Worm (Caenorhabditis elegans) whole organism, midembryonic: ENCODE results near the gene F59G1.4.

Source experiments
- T22C8.4 ChIP-seq: fragments of 200-800 bp; sonication (Bioruptor generic); IDR thresholded peaks from 2 replicates; pipeline ENCODE4 v1.3.6; 2022; ENCODE audit warnings: missing genetic modification characterization, missing compliant biosample characterization
- cog-1 ChIP-seq: sonication (generic microtip); optimal IDR thresholded peaks from 2 replicates; lab custom pipeline; 2016; ENCODE audit warnings: missing genetic modification characterization, missing compliant biosample characterization
- flt-1 ChIP-seq: fragments of 200-800 bp; sonication (Bioruptor generic); IDR thresholded peaks from 2 replicates; pipeline ENCODE4 v1.3.6; 2022; ENCODE audit warnings: missing genetic modification characterization, missing compliant biosample characterization
- klf-2 ChIP-seq: fragments of 200-800 bp; sonication (Bioruptor generic); conservative IDR thresholded peaks from 2 replicates; pipeline ENCODE4 v1.3.6; 2022; ENCODE audit warnings: missing genetic modification reagents, missing genetic modification characterization, missing compliant biosample characterization
- med-1 ChIP-seq: sonication (generic microtip); optimal IDR thresholded peaks from 2 replicates; lab custom pipeline; 2017; ENCODE audit warnings: missing genetic modification characterization, mild to moderate bottlenecking, missing compliant biosample characterization, antibody characterized with exemption, missing genetic modification reagents; ENCODE audit not compliant: insufficient read depth
- ref-1 ChIP-seq: fragments of 200-800 bp; sonication (Bioruptor generic); conservative IDR thresholded peaks from 2 replicates; pipeline ENCODE4 v1.3.6; 2022; ENCODE audit warnings: missing genetic modification reagents, missing genetic modification characterization, missing compliant biosample characterization
- tab-1 ChIP-seq: fragments of 200-800 bp; sonication (Bioruptor generic); IDR thresholded peaks from 2 replicates; pipeline ENCODE4 v1.3.6; 2022; ENCODE audit warnings: missing genetic modification characterization, missing compliant biosample characterization
- ztf-23 ChIP-seq: fragments of 200-800 bp; sonication (Bioruptor generic); IDR thresholded peaks from 2 replicates; pipeline ENCODE4 v1.3.6; 2022; ENCODE audit warnings: missing genetic modification reagents, missing genetic modification characterization, missing compliant biosample characterization
- ztf-29 ChIP-seq: fragments of 200-800 bp; sonication (Bioruptor generic); IDR thresholded peaks from 2 replicates; pipeline ENCODE4 v1.3.6; 2022; ENCODE audit warnings: missing genetic modification reagents, missing genetic modification characterization, missing compliant biosample characterization

F59G1.4 gene

DNA sequence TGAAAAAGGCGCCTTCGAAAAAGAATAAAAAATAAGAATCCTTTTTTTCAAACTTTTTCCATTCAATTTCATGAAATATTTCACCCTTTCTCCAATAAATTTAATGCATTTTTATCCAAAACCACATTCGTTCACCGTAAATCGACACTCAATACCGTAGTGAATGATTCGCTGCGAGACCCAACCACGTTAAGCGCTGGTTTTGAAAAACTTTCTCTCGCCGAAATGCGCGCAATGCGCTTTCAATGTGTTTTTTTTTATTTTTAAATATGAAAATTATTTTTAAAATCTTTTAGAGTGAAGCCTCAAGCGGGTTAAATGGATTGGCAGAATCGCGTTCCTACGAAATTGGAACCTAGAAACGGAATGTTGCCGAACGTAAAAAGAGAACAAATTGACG, 10.3 kb downstream of the F59G1.4 start, which contains the start of gene F59G1.8:
Gene F59G1.8, plus strand, starts transcription at position 293 of the 400 bp plus-strand sequence.
- TF ChIP-seq tab-1 (GFP tag; lab: Robert Waterston, UW), result no peak
- no peak for TF ChIP-seq ztf-23
- no peak for TF ChIP-seq klf-2 (GFP tag; lab: Robert Waterston, UW)
- no peak for TF ChIP-seq cog-1 (tag; lab: Kevin White, UChicago)
- no peak for TF ChIP-seq med-1 (GFP tag; lab: Kevin White, UChicago)
- no peak for TF ChIP-seq flt-1 (GFP tag; lab: Robert Waterston, UW)
- no peak for TF ChIP-seq ztf-29 (GFP tag; lab: Robert Waterston, UW)
- TF ChIP-seq ref-1 (GFP tag; lab: Robert Waterston, UW), result no peak
- TF ChIP-seq T22C8.4 (GFP tag; lab: Robert Waterston, UW), result no peak

DNA sequence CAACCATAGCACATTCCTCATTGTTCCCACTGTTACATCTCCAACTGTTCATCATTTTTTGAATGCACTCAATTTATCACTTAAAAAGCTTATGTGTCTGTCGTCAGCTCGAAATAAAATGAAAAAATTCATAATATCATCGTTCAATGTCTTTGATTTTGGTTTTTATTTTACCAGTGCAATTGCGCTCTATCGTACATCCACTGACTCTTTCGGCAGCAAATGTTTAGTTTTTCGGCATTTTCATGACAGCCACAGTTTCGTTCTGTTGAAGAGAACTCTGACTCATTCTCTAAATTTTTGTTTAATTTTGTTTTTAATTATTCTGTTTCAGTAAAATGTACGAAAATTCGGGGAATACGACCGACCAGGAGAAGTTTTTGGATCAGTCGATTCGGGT, 11.5 kb downstream of the F59G1.4 start, which contains the start of gene vps-35:
Gene vps-35, plus strand, starts transcription at position 335 of the 400 bp plus-strand sequence.
- TF ChIP-seq med-1 (GFP tag; lab: Kevin White, UChicago), result no peak
- TF ChIP-seq ztf-23, result no peak
- no peak; the same call in 1 of the 2 replicates for TF ChIP-seq klf-2 (GFP tag; lab: Robert Waterston, UW)
- TF ChIP-seq flt-1 (GFP tag; lab: Robert Waterston, UW), result no peak
- no peak for TF ChIP-seq ztf-29 (GFP tag; lab: Robert Waterston, UW)
- no peak for TF ChIP-seq tab-1 (GFP tag; lab: Robert Waterston, UW)
- TF ChIP-seq ref-1 (GFP tag; lab: Robert Waterston, UW), result no peak
- TF ChIP-seq cog-1 (tag; lab: Kevin White, UChicago), result no peak
- no peak for TF ChIP-seq T22C8.4 (GFP tag; lab: Robert Waterston, UW)

DNA sequence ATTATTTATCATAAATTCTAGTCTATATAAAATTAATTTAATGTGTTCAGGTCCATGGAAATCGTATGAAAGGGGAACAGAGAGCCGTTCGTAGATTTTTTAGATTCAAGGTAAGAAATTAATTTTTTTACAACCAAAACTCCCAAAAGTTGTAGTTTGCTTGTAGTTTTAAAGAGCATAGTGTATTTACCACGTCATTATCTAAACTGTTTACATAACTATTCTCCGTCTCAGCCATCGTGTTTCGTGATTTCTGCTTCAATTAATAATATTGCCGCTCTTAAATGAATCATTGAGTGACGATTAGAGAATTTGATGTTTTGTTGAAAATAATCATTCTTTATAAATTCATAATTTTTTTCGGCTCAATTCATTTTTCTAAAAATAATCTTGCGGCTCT, 15.3 kb downstream of the F59G1.4 start, which contains the start of gene cgt-3:
Gene cgt-3, plus strand, starts transcription at position 51 of the 400 bp plus-strand sequence.
- TF ChIP-seq klf-2 (GFP tag; lab: Robert Waterston, UW) (no peak), tab-1 (GFP tag; lab: Robert Waterston, UW) (no peak), flt-1 (GFP tag; lab: Robert Waterston, UW) (no peak), med-1 (GFP tag; lab: Kevin White, UChicago) (no peak), ref-1 (GFP tag; lab: Robert Waterston, UW) (no peak), ztf-23 (no peak), T22C8.4 (GFP tag; lab: Robert Waterston, UW) (no peak), cog-1 (tag; lab: Kevin White, UChicago) (no peak)

DNA sequence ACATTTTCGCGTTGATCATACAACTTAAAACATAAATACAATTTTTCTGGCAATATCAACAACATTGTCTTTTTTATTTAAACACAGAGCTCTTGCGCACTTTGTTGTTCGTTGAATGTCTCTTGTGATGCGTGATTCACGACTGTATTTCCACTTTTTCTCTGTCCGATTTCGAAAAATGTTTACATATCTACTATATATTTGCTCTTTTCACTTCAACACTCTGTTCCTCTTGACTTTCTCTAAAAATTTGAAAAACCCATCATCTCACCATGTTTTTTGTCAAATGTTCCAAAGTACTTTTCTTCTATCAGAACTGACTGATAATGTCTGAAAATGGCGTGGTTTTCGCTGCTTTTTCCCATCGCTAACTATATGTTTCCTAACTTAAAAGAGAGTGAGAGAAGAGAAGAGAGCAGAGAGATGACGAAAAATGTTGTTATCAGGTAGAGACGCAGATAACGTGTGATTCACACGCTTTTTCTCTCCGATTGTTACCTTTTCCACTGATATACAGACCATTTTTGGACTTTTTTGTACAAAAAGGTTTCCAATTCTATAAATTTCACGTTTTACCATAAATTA, 16.1 kb downstream of the F59G1.4 start:
- TF ChIP-seq klf-2 (GFP tag; lab: Robert Waterston, UW) (no peak), ref-1 (GFP tag; lab: Robert Waterston, UW) (no peak), ztf-23 (no peak), med-1 (GFP tag; lab: Kevin White, UChicago) (no peak), flt-1 (GFP tag; lab: Robert Waterston, UW) (no peak), T22C8.4 (GFP tag; lab: Robert Waterston, UW) (no peak), cog-1 (tag; lab: Kevin White, UChicago) (no peak), tab-1 (GFP tag; lab: Robert Waterston, UW) (no peak)

DNA sequence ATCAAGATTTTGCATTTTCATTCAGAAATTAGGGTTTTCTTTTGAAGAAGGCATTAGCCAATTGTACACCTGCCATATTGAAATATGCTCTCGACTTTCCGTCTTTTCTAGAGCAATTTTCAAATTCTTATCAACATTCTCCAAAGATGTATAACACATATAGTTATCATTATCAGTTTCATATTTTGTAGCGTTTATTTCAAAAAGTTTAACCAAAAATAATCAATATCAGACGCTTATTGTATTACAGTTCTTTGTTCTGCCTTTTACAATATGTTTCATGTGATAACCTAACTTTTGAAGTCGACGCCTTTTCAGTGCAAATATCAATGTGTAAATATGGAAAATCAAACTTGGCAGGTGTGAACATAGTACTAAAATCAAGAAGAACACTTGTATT, 17.9 kb downstream of the F59G1.4 start:
- TF ChIP-seq klf-2 (GFP tag; lab: Robert Waterston, UW) (no peak), T22C8.4 (GFP tag; lab: Robert Waterston, UW) (no peak), ztf-29 (GFP tag; lab: Robert Waterston, UW) (no peak), ref-1 (GFP tag; lab: Robert Waterston, UW) (no peak), flt-1 (GFP tag; lab: Robert Waterston, UW) (no peak), cog-1 (tag; lab: Kevin White, UChicago) (no peak), ztf-23 (no peak), tab-1 (GFP tag; lab: Robert Waterston, UW) (no peak), med-1 (GFP tag; lab: Kevin White, UChicago) (no peak)

DNA sequence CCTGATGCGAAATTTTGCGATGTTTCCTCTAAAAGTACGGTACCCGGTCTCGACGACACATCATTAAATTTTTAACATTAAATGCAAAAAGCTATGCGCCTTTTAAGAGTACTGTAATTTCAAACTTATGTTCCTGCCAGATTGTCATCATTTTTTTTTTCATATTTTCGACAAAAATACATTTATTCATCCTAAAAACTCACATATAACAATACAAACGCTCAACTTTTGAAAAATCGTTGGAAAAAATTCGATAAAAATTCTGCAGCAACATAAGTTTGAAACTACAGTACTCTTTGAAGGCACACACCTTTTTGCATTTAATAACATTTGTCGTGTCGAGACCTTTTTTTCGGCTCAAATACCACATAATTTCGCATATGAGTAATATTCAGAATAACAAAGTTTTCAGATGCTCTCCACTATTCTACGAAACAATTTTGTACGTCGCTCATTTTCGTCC, 21.1 kb downstream of the F59G1.4 start, which contains the start of gene frh-1:
Gene frh-1, plus strand, starts transcription at position 413 of the 463 bp plus-strand sequence.
- TF ChIP-seq T22C8.4 (GFP tag; lab: Robert Waterston, UW) (no peak), ztf-29 (GFP tag; lab: Robert Waterston, UW) (no peak), flt-1 (GFP tag; lab: Robert Waterston, UW) (no peak), med-1 (GFP tag; lab: Kevin White, UChicago) (no peak), ref-1 (GFP tag; lab: Robert Waterston, UW) (no peak), tab-1 (GFP tag; lab: Robert Waterston, UW) (no peak), ztf-23 (no peak), cog-1 (tag; lab: Kevin White, UChicago) (no peak), klf-2 (GFP tag; lab: Robert Waterston, UW) (no peak)

DNA sequence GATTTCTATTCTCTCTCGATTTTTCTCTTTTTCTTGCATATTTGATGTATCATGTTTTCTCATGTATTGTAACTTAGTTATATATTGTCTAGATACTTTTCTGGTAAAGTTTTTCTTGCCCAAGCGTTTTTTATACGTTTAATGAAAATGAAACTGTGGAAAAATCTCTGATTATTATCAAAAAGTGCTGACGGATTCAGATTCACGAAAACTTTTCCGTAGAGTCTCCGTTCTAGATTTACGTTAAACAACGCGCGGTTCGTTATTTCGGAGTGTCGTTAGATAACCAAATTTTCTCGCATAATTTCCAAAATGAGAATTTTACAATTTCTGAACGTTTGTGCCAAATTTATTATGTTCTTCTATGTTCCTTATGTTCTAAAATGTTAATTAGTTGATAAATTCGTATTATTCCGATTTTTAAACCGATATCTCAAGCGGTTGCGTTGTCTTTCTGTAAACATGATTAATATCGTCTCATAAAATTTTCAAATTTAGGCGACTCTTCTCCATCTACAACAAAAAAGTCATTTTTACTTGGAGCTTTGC, 22.3 kb downstream of the F59G1.4 start, which contains the start of gene ptp-2:
Gene ptp-2, plus strand, starts transcription at position 499 of the 549 bp plus-strand sequence.
- TF ChIP-seq flt-1 (GFP tag; lab: Robert Waterston, UW), result 0 out of 2 replicates have a peak, but pooled peaks have one; percentile 27
- no peak for TF ChIP-seq tab-1 (GFP tag; lab: Robert Waterston, UW)

DNA sequence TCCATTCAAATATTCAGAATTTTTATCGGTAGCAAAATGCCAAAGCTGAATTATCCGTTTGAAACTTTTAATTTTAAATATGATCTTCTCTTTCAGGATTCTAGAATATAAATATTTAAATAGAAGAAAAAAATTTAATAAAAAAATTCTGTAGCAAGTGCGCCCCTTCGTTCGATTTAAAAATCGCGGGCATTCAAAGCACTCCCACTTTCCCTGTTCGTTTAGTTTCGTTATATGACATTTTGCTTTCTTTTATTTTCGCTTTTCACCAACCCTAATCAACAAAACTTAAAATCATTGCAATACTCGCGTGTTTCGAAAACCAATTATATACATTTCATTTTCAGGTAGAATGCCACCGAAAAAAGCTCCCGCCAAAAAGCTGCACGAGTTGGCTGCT, 25.6 kb downstream of the F59G1.4 start, which contains the start of gene vrk-1:
Gene vrk-1, plus strand, starts transcription at position 348 of the 400 bp plus-strand sequence.
- TF ChIP-seq flt-1 (GFP tag; lab: Robert Waterston, UW) (no peak), ref-1 (GFP tag; lab: Robert Waterston, UW) (no peak), klf-2 (GFP tag; lab: Robert Waterston, UW) (no peak), T22C8.4 (GFP tag; lab: Robert Waterston, UW) (no peak), ztf-23 (no peak), tab-1 (GFP tag; lab: Robert Waterston, UW) (no peak), cog-1 (tag; lab: Kevin White, UChicago) (no peak), med-1 (GFP tag; lab: Kevin White, UChicago) (no peak), ztf-29 (GFP tag; lab: Robert Waterston, UW) (no peak)
